Worm (Caenorhabditis elegans) whole organism, young adult: ENCODE measurements around the gene F47B10.6.

Source experiments
- F57A8.1 ChIP-seq: fragments of 200-800 bp; sonication (Bioruptor generic); optimal IDR thresholded peaks from 2 replicates; lab custom pipeline; 2018; ENCODE audit warnings: mild to moderate bottlenecking, missing genetic modification characterization, moderate library complexity, missing compliant biosample characterization
- Y67H2A.10 ChIP-seq: fragments of 200-800 bp; sonication (Bioruptor generic); conservative IDR thresholded peaks from 2 replicates; pipeline ENCODE4 v1.3.6; 2022; ENCODE audit warnings: missing genetic modification reagents, missing genetic modification characterization, missing compliant biosample characterization
- ceh-40 ChIP-seq: fragments of 200-800 bp; sonication (Bioruptor generic); IDR thresholded peaks from 2 replicates; pipeline ENCODE4 v1.3.6; 2022; ENCODE audit warnings: missing genetic modification characterization, missing compliant biosample characterization
- ceh-79 ChIP-seq: sonication (generic microtip); optimal IDR thresholded peaks from 2 replicates; lab custom pipeline; 2017; ENCODE audit warnings: mild to moderate bottlenecking, missing genetic modification characterization, missing compliant biosample characterization
- dpl-1 ChIP-seq: fragments of 150-350 bp; optimal IDR thresholded peaks from 2 replicates; lab custom pipeline; 2014; ENCODE audit warnings: missing biosample characterization, missing genetic modification reagents, missing genetic modification characterization
- lin-40 ChIP-seq: sonication (generic microtip); optimal IDR thresholded peaks from 2 replicates; lab custom pipeline; 2016; ENCODE audit warnings: missing genetic modification characterization, mild to moderate bottlenecking, missing compliant biosample characterization, missing genotype, missing genetic modification reagents
- lin-54 ChIP-seq: fragments of 200-800 bp; sonication (Bioruptor generic); optimal IDR thresholded peaks from 2 replicates; lab custom pipeline; 2018; ENCODE audit warnings: mild to moderate bottlenecking, missing genetic modification characterization, missing compliant biosample characterization
- madf-10 ChIP-seq: sonication (generic microtip); optimal IDR thresholded peaks from 2 replicates; lab custom pipeline; 2016; ENCODE audit warnings: mild to moderate bottlenecking, missing genetic modification characterization, missing compliant biosample characterization
- mes-4 ChIP-seq: sonication (generic microtip); optimal IDR thresholded peaks from 2 replicates; lab custom pipeline; 2016; ENCODE audit warnings: missing genotype, missing genetic modification characterization, missing compliant biosample characterization
- pha-4 ChIP-seq: fragments of 150-350 bp; sonication (generic microtip); optimal IDR thresholded peaks from 2 replicates; lab custom pipeline; 2014; ENCODE audit warnings: missing biosample characterization, missing genetic modification reagents, missing genetic modification characterization
- tbp1 ChIP-seq: fragments of 200-800 bp; sonication (Bioruptor generic); optimal IDR thresholded peaks from 2 replicates; lab custom pipeline; 2018; ENCODE audit warnings: mild to moderate bottlenecking, missing genetic modification characterization, missing compliant biosample characterization
- tlf-1 ChIP-seq: fragments of 200-800 bp; sonication (Bioruptor generic); optimal IDR thresholded peaks from 2 replicates; lab custom pipeline; 2018; ENCODE audit warnings: mild to moderate bottlenecking, missing genetic modification characterization, missing compliant biosample characterization
- ztf-22 ChIP-seq: fragments of 200-800 bp; sonication (Bioruptor generic); optimal IDR thresholded peaks from 2 replicates; lab custom pipeline; 2018; ENCODE audit warnings: mild to moderate bottlenecking, missing genetic modification characterization, moderate library complexity, missing compliant biosample characterization

- TF ChIP-seq mes-4 (tag; lab: Kevin White, UChicago) (no peak), lin-54 (GFP tag; lab: Kevin White, UChicago) (no peak), dpl-1 (GFP tag; lab: Kevin White, UChicago) (no peak), madf-10 (no peak), ceh-40 (no peak), lin-40 (tag; lab: Kevin White, UChicago) (no peak), pha-4 (no peak), F57A8.1 (GFP tag; lab: Kevin White, UChicago) (no peak), ztf-22 (GFP tag; lab: Kevin White, UChicago) (no peak), tlf-1 (GFP tag; lab: Kevin White, UChicago) (no peak), Y67H2A.10 (GFP tag; lab: Robert Waterston, UW) (no peak), ceh-79 (tag; lab: Kevin White, UChicago) (no peak), tbp1 (no peak)
These were observed 35.7 kb downstream of the F47B10.6 start for ce11 chrX:10924031-10924430.
